Fruit fly (Drosophila melanogaster): ENCODE data around the gene tadr.

tadr gene

DNA sequence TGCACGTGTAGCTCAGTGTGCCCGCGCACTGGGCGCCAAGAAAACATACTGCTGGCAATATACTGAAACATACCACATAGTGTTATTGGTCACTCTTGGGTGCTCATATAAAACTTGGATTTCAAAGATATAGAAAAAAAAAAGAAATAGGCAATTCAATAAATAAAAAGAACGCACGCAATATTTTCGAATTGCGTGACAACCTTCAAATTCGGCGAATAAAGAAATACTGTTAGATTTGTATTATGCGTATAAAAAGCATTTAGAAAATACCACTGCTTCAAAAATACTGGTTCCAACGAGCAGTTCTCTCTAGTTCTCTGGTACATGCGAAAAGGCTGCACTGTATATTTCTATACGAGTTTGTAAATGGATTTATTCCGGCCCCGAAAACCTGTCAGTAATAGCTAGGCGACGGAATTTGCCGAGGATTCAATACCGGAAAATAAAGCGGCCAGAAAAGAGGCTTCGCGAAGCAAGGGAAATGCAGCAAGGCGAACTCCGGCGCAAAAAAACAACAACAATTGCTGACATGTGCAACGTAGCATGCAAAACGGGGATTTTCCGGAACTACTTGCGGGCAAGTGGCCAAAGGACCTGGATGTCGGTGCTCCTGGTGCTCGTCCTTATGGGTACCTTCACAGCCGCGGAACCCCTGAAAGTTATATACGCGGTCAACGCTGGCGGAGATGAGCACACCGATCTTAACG is 27.3 kb downstream of the tadr start, which contains the start of gene CG9257 (continued):
- TF ChIP-seq Mes4 (GFP tag; optimal IDR thresholded peaks at IDR 0.05), result peak; percentile 7
- TF ChIP-seq Sry-β (GFP tag; optimal IDR thresholded peaks at IDR 0.05), result peak; percentile 4
- no peak for TF ChIP-seq CG11723 (GFP tag; optimal IDR thresholded peaks at IDR 0.05)
- TF ChIP-seq CG13287 (GFP tag; IDR thresholded peaks at IDR 0.05; ENCODE audit: partially characterized antibody), result peak; percentile 18; the same call in 1 of the 2 replicates
- TF ChIP-seq trem (tag; optimal IDR thresholded peaks at IDR 0.05), result peak; percentile 23
- TF ChIP-seq CG17186 (GFP tag; optimal IDR thresholded peaks at IDR 0.05), result peak; percentile 48
- TF ChIP-seq gro (GFP tag; optimal IDR thresholded peaks at IDR 0.05), result peak; percentile 34
- TF ChIP-seq HLHmδ (GFP tag; optimal IDR thresholded peaks at IDR 0.05), result no peak
- TF ChIP-seq CG10267 (tag; optimal IDR thresholded peaks at IDR 0.05), result peak; percentile 46
- peak in 1 of 2 experiments; percentile 33 for TF ChIP-seq Pdp1 (GFP tag; optimal IDR thresholded peaks at IDR 0.05)
- peak; percentile 73 for TF ChIP-seq CG3995 (GFP tag; optimal IDR thresholded peaks at IDR 0.05)
- TF ChIP-seq HmgZ (tag; optimal IDR thresholded peaks at IDR 0.05), result peak; percentile 43
- TF ChIP-seq onecut (GFP tag; IDR thresholded peaks at IDR 0.05), result no peak
- no peak for TF ChIP-seq cwo (GFP tag; optimal IDR thresholded peaks at IDR 0.05)
- no peak for TF ChIP-seq Ada2b (GFP tag; IDR thresholded peaks at IDR 0.05)
- peak; percentile 60 for TF ChIP-seq stwl (tag; optimal IDR thresholded peaks at IDR 0.05)
- TF ChIP-seq CG4328 (GFP tag; optimal IDR thresholded peaks at IDR 0.05), result no peak
- no peak for TF ChIP-seq exex (tag; optimal IDR thresholded peaks at IDR 0.05)
- 0 out of 2 replicates have a peak, but pooled peaks have one; percentile 5 for TF ChIP-seq CG6272 (GFP tag; IDR thresholded peaks at IDR 0.05)
- peak; percentile 72 for TF ChIP-seq Ets97D (GFP tag; optimal IDR thresholded peaks at IDR 0.05)
- no peak for TF ChIP-seq Fer3 (tag; optimal IDR thresholded peaks at IDR 0.05)
- no peak for TF ChIP-seq CG12744 (GFP tag; optimal IDR thresholded peaks at IDR 0.05)
- no peak for TF ChIP-seq danr (GFP tag; IDR thresholded peaks at IDR 0.05)
- peak; percentile 20 for TF ChIP-seq CoRest (tag; optimal IDR thresholded peaks at IDR 0.05)
- no peak for TF ChIP-seq CG18764 (GFP tag; optimal IDR thresholded peaks at IDR 0.05)
- peak; percentile 6 for TF ChIP-seq CG30403 (GFP tag; optimal IDR thresholded peaks at IDR 0.05)
- no peak for TF ChIP-seq Trl (optimal IDR thresholded peaks at IDR 0.05)
- TF ChIP-seq Trl (GFP tag; optimal IDR thresholded peaks at IDR 0.05), result peak; percentile 22
- TF ChIP-seq Six4 (GFP tag; optimal IDR thresholded peaks at IDR 0.05), result no peak
- no peak for TF ChIP-seq tna (GFP tag; IDR thresholded peaks at IDR 0.05; ENCODE audit: partially characterized antibody)
- TF ChIP-seq h (optimal IDR thresholded peaks at IDR 0.05), result no peak
- TF ChIP-seq zfh2 (GFP tag; optimal IDR thresholded peaks at IDR 0.05), result no peak
- TF ChIP-seq lilli (GFP tag; optimal IDR thresholded peaks at IDR 0.05), result peak; percentile 46
- TF ChIP-seq CG15514 (GFP tag; optimal IDR thresholded peaks at IDR 0.05), result peak; percentile 99
- peak; percentile 17 for TF ChIP-seq hkb (optimal IDR thresholded peaks at IDR 0.05)
- no peak for TF ChIP-seq hkb (GFP tag; IDR thresholded peaks at IDR 0.05)
- TF ChIP-seq nmo (GFP tag; optimal IDR thresholded peaks at IDR 0.05), result peak; percentile 45
- TF ChIP-seq Dp (GFP tag; optimal IDR thresholded peaks at IDR 0.05), result peak; percentile 66
- TF ChIP-seq scrt (GFP tag; optimal IDR thresholded peaks at IDR 0.05), result no peak
- TF ChIP-seq CG4424 (GFP tag; optimal IDR thresholded peaks at IDR 0.05), result peak; percentile 20
- peak; percentile 7 for TF ChIP-seq CG12155 (GFP tag; optimal IDR thresholded peaks at IDR 0.05)
- no peak for TF ChIP-seq CG42726 (GFP tag; IDR thresholded peaks at IDR 0.05; ENCODE audit: partially characterized antibody)
- TF ChIP-seq Antp (GFP tag; optimal IDR thresholded peaks at IDR 0.05), result peak; percentile 6
- TF ChIP-seq slbo (GFP tag; IDR thresholded peaks at IDR 0.05), result peak; percentile 16; the same call in 1 of the 2 replicates
- no peak for TF ChIP-seq Hr39 (optimal IDR thresholded peaks at IDR 0.05)
- TF ChIP-seq E2f2 (GFP tag; IDR thresholded peaks at IDR 0.05), result peak; percentile 62
- peak; percentile 94 for TF ChIP-seq Max (GFP tag; optimal IDR thresholded peaks at IDR 0.05)
- TF ChIP-seq B-H2 (GFP tag; optimal IDR thresholded peaks at IDR 0.05), result peak; percentile 0
- peak; percentile 64 for TF ChIP-seq fu2 (GFP tag; optimal IDR thresholded peaks at IDR 0.05)
- TF ChIP-seq zen (tag; optimal IDR thresholded peaks at IDR 0.05), result peak; percentile 18

Measured in whole organism, embryonic.